Fruit fly (Drosophila melanogaster) whole organism, larva: ENCODE measurements around the gene stet.
A peak's percentile ranks its signal among the peaks of the same experiment; 100 is the strongest.

Experiments used
- noc ChIP-seq: fragments of 200-800 bp; sonication (Bioruptor generic); optimal IDR thresholded peaks from 3 replicates; lab custom pipeline; 2019; ENCODE audit warnings: missing biosample characterization, mild to moderate bottlenecking, missing genetic modification characterization, moderate library complexity

The stet gene

DNA sequence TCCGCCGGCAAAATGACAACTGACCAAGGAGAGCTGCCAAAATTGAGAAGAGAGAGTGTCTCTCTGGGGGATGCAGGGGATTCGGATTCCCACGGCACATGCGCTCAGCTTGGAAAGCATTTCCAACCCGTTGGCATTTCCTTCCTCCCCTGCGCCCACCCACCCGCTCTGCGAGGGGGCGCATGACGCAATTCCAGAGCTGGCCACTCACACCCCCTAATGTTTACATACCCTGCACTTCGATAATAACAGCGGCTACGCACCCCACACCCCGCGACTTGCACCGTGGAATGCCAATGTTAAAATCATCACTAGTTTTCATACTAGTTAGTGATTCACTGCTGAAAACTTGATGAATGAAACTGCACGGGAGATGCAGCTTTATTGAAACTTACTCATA is at the start of gene stet:
stet (minus strand) TSS at position 25 of the 400 bp plus-strand sequence.
- TF ChIP-seq noc (tag; lab: Kevin White, UChicago) = no peak

dm6 chr3L:1538314-1538854 is 49.0 kb upstream of the stet start:
- TF ChIP-seq noc (tag; lab: Kevin White, UChicago) = no peak

dm6 chr3L:1537353-1537752 is 48.0 kb upstream of the stet start:
- TF ChIP-seq noc (tag; lab: Kevin White, UChicago) = no peak

DNA sequence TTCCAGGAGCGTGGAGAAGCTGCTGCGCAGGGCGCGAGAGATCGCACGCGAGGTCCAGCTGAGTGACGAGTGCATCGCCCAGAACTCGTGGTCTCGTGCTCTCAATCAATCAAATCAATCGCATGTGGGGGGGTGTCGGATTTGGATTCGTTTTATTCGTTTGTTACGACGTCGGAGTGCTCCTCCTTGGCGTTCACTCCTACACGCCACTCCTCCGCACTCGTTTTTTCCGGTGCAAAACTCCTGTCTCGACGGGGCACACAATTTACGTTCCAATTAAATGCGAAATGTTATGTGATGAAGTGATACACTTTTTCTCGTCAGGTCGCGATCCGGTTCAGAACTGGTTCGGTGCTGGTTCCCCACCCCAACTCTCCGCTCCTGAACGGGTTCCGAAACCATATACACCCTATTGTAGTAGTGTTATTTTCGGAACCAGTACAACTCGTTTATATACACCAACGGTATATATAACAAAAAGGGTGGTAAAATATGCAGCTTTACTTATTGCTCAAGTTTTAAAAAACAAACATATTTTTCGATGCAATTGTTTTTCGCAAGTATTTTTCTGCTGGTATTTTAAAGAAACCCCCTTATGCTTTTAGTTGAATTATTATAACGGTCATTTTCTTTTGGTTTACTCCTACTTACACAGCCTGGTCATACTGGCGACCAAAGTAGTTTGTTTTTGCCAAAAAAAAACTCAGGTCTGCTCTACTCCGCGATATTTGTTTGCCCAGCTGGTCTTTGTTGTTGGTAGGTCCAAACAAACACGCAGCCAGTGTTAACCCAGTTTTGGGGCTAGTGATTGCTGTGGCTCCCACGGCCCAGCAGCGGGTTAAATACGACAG is 47.4 kb upstream of the stet start, which contains the start of the genes CG12091 and pns:
CG12091 (minus strand) TSS at position 349 of the 851 bp plus-strand sequence.
pns (plus strand) TSS at position 651 of the 851 bp plus-strand sequence.
- TF ChIP-seq noc (tag; lab: Kevin White, UChicago) = peak; percentile 74

DNA sequence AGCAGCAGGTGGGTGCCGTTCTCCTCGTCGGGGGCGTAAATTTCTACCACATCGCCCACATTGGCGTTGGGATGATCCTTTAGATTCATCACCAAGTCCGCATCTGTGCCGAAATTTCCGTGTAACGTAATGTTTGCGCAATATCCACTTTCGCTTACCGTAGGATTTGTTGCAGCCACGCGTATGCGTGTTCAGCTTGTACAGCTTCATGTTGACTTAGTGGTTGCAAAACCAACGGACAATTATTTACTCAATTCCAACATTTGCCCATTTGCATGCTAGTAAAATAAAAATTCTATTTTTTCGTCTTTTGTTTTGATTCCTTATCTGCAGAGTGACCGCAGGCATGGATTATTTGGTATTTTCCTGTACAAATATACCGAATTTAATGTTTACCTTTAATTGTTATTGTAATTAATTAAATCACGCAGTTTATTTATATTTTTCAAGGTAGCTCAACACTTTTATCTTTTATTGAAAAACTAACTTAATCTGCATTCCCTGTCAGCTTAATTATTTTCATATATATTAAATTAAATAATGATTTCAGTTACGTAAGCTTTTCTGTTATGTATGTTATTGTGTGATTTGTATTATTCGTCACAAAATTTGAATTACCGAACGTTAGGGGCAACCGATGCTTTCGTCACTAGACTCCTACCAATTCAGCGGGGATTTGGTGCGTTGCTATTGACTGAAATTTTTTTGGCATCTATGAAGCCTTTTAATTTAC is 44.5 kb upstream of the stet start, which contains the start of gene Iml1:
Iml1 (minus strand) TSS at position 336 of the 733 bp plus-strand sequence.
- TF ChIP-seq noc (tag; lab: Kevin White, UChicago) = no peak

dm6 chr3L:1531159-1531558 is 41.8 kb upstream of the stet start, which contains the start of gene Ir62a:
Ir62a (minus strand) TSS chr3L:1531259.
- no peak for TF ChIP-seq noc (tag; lab: Kevin White, UChicago)

DNA sequence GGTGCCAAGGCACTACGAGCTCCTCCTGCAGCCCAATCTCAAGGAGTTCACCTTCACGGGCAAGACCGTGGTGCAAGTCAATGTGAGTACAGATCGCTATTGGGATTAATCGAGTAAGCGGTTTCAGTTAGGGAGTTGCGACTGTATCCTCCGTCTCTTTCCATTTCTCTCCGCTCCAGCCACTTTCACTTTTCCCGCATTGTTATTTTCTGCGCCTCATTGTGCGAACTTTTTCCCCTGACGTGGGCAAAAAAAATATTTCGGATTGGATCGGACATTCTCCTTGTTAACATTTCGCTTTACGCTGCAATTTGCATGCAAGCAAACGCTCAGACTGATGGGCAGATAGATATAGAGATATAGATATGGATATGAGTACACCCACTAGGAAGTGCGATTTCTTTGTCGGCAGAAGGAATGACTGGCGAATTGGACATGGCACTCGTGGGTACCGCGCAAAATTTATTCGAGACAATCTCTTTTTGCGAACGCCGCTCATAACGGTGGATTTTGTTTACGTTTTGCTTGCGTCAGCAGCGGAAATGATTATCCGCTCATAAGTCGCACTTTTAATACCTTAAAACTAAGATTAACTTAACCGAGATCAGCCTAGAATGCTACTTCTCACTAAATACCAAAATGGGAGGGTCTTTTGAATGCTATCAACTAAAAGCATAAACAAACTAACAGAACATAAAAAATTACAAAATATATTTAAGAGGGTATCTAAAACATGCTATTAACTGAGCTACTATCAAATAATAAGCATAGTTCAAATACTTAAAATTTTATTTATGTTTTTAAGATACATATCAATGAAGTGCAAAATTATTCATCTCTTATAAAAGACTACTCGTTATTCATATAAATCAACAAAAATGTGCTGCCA is 29.6 kb upstream of the stet start:
- TF ChIP-seq noc (tag; lab: Kevin White, UChicago) = peak; percentile 72

DNA sequence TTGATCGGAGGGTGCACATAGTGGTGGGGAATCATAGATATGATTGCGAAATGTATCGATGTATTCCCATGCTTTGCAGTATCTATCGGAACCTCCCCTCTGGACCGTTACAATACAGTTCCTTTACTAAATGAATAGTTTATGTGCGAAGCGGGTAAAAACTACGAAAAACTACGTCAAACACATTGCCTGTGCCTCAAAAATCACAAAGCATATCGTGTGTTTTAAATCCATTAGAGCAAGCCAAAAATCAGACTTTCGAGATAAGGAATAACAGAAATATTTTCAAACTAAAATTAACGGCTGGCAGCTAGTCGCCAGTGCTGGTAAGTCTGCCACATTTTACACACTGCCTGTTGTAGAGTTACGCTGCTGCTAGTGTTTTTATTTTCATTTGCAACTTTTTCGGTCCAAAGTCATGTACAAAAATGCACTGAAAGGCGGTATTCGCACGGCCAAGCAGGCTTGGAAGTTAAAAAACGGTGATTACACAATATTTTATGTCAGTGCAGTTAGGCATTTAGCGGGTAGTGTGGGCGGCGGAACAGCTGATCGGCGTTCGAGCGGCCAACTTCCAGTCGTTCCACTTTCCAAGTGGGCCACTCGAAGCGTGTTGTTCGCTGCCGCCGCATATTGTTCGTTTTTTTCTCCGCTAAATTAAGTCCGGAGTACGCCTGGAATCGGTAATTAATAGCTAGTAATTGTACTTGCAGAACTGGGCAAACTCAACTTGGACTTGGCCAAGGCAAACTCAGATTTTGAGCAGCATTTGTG is 28.1 kb upstream of the stet start:
- no peak for TF ChIP-seq noc (tag; lab: Kevin White, UChicago)

dm6 chr3L:1516631-1517273 is 27.4 kb upstream of the stet start, which contains the start of gene cue:
cue (minus strand) TSS chr3L:1517271.
- TF ChIP-seq noc (tag; lab: Kevin White, UChicago) = no peak

dm6 chr3L:1515820-1516540 is 26.6 kb upstream of the stet start:
- TF ChIP-seq noc (tag; lab: Kevin White, UChicago) = peak; percentile 81

dm6 chr3L:1502086-1502893 is 12.9 kb upstream of the stet start, which contains the start of the genes hfp and Psa:
hfp (minus strand) TSS chr3L:1502590.
Psa (plus strand) TSS chr3L:1502843.
- TF ChIP-seq noc (tag; lab: Kevin White, UChicago) = peak; percentile 6

DNA sequence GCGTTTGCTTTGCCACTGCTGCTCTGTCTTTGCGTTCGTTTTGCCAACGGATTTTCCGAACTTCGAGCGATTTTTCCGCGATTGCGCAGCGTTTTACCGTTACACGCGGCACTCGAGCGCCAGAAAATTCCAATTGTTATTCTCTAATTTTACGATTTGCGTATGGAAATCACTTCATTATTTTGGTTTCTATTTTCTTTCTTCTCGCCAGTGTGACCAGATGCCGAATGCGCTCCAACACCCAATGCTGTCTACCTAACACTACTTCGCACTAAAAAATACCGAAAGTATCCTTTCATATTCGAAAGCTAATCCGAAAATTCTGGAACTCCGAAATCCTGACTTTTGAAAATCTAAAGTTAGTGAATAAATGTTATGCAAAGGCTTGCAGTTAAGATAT is 7.1 kb upstream of the stet start, which contains the start of gene CG12084:
CG12084 (minus strand) TSS at position 236 of the 400 bp plus-strand sequence.
- TF ChIP-seq noc (tag; lab: Kevin White, UChicago) = no peak
